Worm (Caenorhabditis elegans): ENCODE measurements around the gene T05H10.8.

Gene T05H10.8

DNA sequence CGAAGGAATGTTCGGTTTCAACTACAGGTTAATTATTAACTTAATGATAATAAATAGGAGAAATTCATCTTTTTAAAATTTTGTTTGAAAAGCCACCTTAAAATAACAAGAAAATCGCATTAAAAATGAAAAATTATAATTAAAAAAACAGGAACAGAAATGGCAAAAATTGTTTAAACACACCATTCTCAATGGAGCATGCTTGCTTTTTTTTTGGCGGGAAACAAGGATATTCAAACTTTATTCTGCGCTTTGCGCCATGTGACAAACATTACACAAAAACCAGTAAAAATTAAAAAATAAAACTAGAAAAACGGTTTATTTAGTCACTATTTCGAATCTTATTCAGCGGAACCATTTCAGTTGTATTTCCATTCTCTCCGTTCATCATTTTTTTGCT lies 30.1 kb upstream of the T05H10.8 start:
- TF ChIP-seq daf-12 (tag; optimal IDR thresholded peaks at IDR 0.05) (no peak), pha-4 (tag; optimal IDR thresholded peaks at IDR 0.05) (no peak), eor-1 (tag; optimal IDR thresholded peaks at IDR 0.05) (no peak), egl-5 (tag; optimal IDR thresholded peaks at IDR 0.05) (no peak), nhr-23 (tag; optimal IDR thresholded peaks at IDR 0.05) (no peak), aly-2 (tag; optimal IDR thresholded peaks at IDR 0.05) (no peak), nhr-28 (tag; optimal IDR thresholded peaks at IDR 0.05) (no peak), nhr-11 (tag; optimal IDR thresholded peaks at IDR 0.05) (no peak), egl-27 (tag; optimal IDR thresholded peaks at IDR 0.05) (no peak), lin-15B (tag; optimal IDR thresholded peaks at IDR 0.05) (no peak), unc-62 (GFP tag; optimal IDR thresholded peaks at IDR 0.05) (no peak), jun-1 (tag; optimal IDR thresholded peaks at IDR 0.05) (no peak), nhr-76 (tag; optimal IDR thresholded peaks at IDR 0.05) (no peak), nhr-25 (tag; optimal IDR thresholded peaks at IDR 0.05) (no peak), lin-39 (tag; optimal IDR thresholded peaks at IDR 0.05) (no peak), mdl-1 (tag; optimal IDR thresholded peaks at IDR 0.05) (no peak), elt-2 (tag; optimal IDR thresholded peaks at IDR 0.05) (no peak)

DNA sequence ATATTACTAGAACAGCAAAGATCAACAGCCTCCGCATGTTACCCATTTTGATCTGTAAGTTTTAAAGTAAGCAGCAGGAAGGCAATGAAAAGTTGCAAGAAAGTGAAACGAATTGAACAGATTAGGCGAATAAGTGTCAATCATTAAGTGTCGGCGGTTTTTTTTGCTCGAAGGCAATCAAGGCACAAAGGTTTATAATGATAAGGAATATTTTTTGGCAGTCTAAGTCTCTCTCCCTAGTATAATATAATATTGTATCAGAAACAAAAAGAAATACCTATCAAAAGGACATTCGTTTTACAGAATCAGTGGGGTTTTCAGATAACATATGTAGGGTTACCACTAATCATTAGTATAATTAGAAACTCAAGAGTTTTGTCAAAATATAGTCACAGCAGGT lies 26.2 kb upstream of the T05H10.8 start, which contains the start of gene nrf-6:
TSS of gene nrf-6 (minus strand) at position 52 of the 400 bp plus-strand sequence.
- no peak for TF ChIP-seq lin-39 (tag; optimal IDR thresholded peaks at IDR 0.05)
- no peak for TF ChIP-seq nhr-25 (tag; optimal IDR thresholded peaks at IDR 0.05)
- TF ChIP-seq daf-12 (tag; optimal IDR thresholded peaks at IDR 0.05), result no peak
- TF ChIP-seq ceh-16 (tag; optimal IDR thresholded peaks at IDR 0.05), result no peak
- no peak for TF ChIP-seq sea-2 (GFP tag; optimal IDR thresholded peaks at IDR 0.05)
- no peak for TF ChIP-seq ZK546.5 (tag; optimal IDR thresholded peaks at IDR 0.05)
- no peak for TF ChIP-seq R02D3.7 (tag; optimal IDR thresholded peaks at IDR 0.05)
- no peak for TF ChIP-seq jun-1 (tag; optimal IDR thresholded peaks at IDR 0.05)
- TF ChIP-seq ceh-28 (tag; optimal IDR thresholded peaks at IDR 0.05), result no peak
- TF ChIP-seq egl-27 (tag; optimal IDR thresholded peaks at IDR 0.05), result no peak
- TF ChIP-seq ceh-82 (tag; optimal IDR thresholded peaks at IDR 0.05), result no peak
- no peak for TF ChIP-seq egl-5 (tag; optimal IDR thresholded peaks at IDR 0.05)
- TF ChIP-seq unc-39 (tag; optimal IDR thresholded peaks at IDR 0.05), result no peak
- TF ChIP-seq pqm-1 (tag; optimal IDR thresholded peaks at IDR 0.05), result peak; percentile 62
- peak; percentile 87 for TF ChIP-seq elt-2 (tag; optimal IDR thresholded peaks at IDR 0.05)
- TF ChIP-seq pha-4 (tag; optimal IDR thresholded peaks at IDR 0.05), result no peak
- TF ChIP-seq skn-1 (tag; optimal IDR thresholded peaks at IDR 0.05), result no peak

DNA sequence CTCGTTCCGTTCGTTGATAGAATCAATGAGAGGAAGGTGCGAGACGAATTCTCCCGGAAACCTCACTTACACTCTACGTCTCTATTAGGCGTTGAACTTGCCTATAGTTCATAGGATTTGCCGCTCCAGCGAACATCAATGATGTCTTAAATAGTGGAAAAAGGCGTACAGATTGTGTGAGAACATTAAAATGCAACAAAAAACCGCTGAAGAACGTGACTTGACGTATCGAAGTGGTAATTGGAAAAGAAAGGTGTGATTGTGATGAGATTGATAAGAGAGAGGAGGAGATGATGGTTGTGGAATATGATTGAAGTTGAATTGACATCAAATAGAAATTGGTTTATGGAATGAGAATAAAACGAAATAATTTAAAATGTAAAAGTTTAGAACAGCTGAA lies 24.9 kb upstream of the T05H10.8 start:
- TF ChIP-seq ztf-11 (tag; optimal IDR thresholded peaks at IDR 0.05) (no peak), elt-3 (tag; optimal IDR thresholded peaks at IDR 0.05) (no peak), elt-2 (tag; optimal IDR thresholded peaks at IDR 0.05) (peak; percentile 52), ceh-16 (tag; optimal IDR thresholded peaks at IDR 0.05) (no peak), mml-1 (tag; optimal IDR thresholded peaks at IDR 0.05) (no peak), nfya-1 (tag; optimal IDR thresholded peaks at IDR 0.05; ENCODE audit: insufficient read depth) (no peak)

ce11 chrII:8034617-8035016 lies 24.3 kb upstream of the T05H10.8 start:
- no peak for TF ChIP-seq nhr-237 (tag; optimal IDR thresholded peaks at IDR 0.05)
- TF ChIP-seq nhr-67 (tag; optimal IDR thresholded peaks at IDR 0.05), result no peak

DNA sequence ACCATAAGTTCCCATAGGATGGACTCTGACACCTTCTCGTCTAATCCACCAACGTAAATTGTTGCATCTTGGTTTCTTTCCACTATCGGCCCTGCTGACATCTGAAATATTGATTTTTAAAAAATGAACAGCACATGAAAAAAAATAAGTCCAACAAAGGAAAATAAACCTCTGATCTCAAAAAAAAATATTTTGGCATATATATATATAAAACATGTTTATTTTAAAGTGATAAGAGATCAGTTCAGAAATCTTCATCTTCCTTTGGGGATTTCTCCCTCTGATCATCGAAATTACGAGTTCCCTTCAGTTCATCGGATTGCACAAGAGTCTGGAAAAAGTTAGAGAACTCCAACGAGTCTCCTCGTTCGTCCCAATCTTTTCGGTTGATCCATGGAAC lies 23.2 kb upstream of the T05H10.8 start, which contains the start of gene sap-49:
TSS of gene sap-49 (minus strand) at position 101 of the 400 bp plus-strand sequence.
- TF ChIP-seq nhr-12 (tag; optimal IDR thresholded peaks at IDR 0.05), result no peak
- no peak for TF ChIP-seq jun-1 (tag; optimal IDR thresholded peaks at IDR 0.05)
- no peak for TF ChIP-seq zag-1 (tag; optimal IDR thresholded peaks at IDR 0.05)
- no peak for TF ChIP-seq nhr-25 (tag; optimal IDR thresholded peaks at IDR 0.05)
- no peak for TF ChIP-seq egl-5 (tag; optimal IDR thresholded peaks at IDR 0.05)
- TF ChIP-seq skn-1 (tag; optimal IDR thresholded peaks at IDR 0.05), result no peak
- no peak for TF ChIP-seq nhr-11 (tag; optimal IDR thresholded peaks at IDR 0.05)
- no peak for TF ChIP-seq snpc-4 (tag; optimal IDR thresholded peaks at IDR 0.05)
- TF ChIP-seq nfya-1 (tag; optimal IDR thresholded peaks at IDR 0.05; ENCODE audit: insufficient read depth), result no peak
- TF ChIP-seq ceh-16 (tag; optimal IDR thresholded peaks at IDR 0.05), result no peak
- no peak for TF ChIP-seq mml-1 (tag; optimal IDR thresholded peaks at IDR 0.05)
